Worm (Caenorhabditis elegans) whole organism, midembryonic: Measurements from ENCODE around the gene rga-9.

Source experiments
- T22C8.4 ChIP-seq: fragments of 200-800 bp; sonication (Bioruptor generic); IDR thresholded peaks from 2 replicates; pipeline ENCODE4 v1.3.6; 2022; ENCODE audit warnings: missing genetic modification characterization, missing compliant biosample characterization
- cog-1 ChIP-seq: sonication (generic microtip); optimal IDR thresholded peaks from 2 replicates; lab custom pipeline; 2016; ENCODE audit warnings: missing genetic modification characterization, missing compliant biosample characterization
- klf-2 ChIP-seq: fragments of 200-800 bp; sonication (Bioruptor generic); conservative IDR thresholded peaks from 2 replicates; pipeline ENCODE4 v1.3.6; 2022; ENCODE audit warnings: missing genetic modification reagents, missing genetic modification characterization, missing compliant biosample characterization

ce11 chrII:15219033-15219432 lies 49.0 kb upstream of the rga-9 start:
- no peak for TF ChIP-seq klf-2 (GFP tag; lab: Robert Waterston, UW)
- TF ChIP-seq cog-1 (tag; lab: Kevin White, UChicago): no peak
- TF ChIP-seq T22C8.4 (GFP tag; lab: Robert Waterston, UW): no peak
